Worm (Caenorhabditis elegans): Measurements from ENCODE around the gene lab-2.

lab-2 gene

DNA sequence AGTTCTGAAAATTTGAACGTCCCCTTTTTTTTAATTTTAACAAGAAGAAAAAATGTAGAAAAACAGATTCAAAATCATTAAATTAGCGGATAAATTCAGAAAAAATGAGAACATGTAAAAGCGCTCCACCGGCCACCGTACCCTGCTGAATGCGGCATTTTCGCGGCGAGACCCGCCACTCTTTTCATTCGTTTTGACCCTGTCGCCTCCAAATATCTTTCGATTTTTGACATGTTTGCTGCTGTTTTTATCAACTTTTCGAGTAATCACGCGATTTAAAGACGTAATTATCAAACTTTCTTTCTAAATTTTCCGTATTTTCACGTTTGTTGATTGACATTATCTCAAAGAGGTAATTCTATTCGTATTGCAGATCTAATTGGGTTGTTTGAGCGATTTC, 6.8 kb upstream of the lab-2 start, which contains the start of gene gsp-2 (continued):
- TF ChIP-seq mep-1 (tag; optimal IDR thresholded peaks at IDR 0.05) (peak; percentile 65), pqm-1 (tag; optimal IDR thresholded peaks at IDR 0.05) (no peak), ces-1 (GFP tag; optimal IDR thresholded peaks at IDR 0.05) (no peak), efl-1 (optimal IDR thresholded peaks at IDR 0.05) (peak; percentile 77 to 78), efl-1 (GFP tag; optimal IDR thresholded peaks at IDR 0.05 in 1 of 2) (peak; percentile 66 to 96), ceh-88 (GFP tag; IDR thresholded peaks at IDR 0.05) (no peak; the same call in 1 of the 2 replicates), nhr-11 (tag; optimal IDR thresholded peaks at IDR 0.05) (no peak), lin-14 (GFP tag; optimal IDR thresholded peaks at IDR 0.05) (peak; percentile 85), mef-2 (tag; optimal IDR thresholded peaks at IDR 0.05) (no peak), irx-1 (tag; optimal IDR thresholded peaks at IDR 0.05) (no peak), nhr-19 (GFP tag; conservative IDR thresholded peaks at IDR 0.05) (peak; percentile 81), F16B12.6 (tag; optimal IDR thresholded peaks at IDR 0.05) (no peak), vab-15 (tag; optimal IDR thresholded peaks at IDR 0.05) (peak; percentile 81), dsc-1 (tag; optimal IDR thresholded peaks at IDR 0.05) (peak; percentile 53), nhr-47 (tag; optimal IDR thresholded peaks at IDR 0.05) (peak; percentile 57), lin-15B (tag; optimal IDR thresholded peaks at IDR 0.05) (peak; percentile 92), dpl-1 (GFP tag; optimal IDR thresholded peaks at IDR 0.05) (peak; percentile 66 to 74 (median 70)), zag-1 (tag; optimal IDR thresholded peaks at IDR 0.05) (no peak), rnt-1 (tag; optimal IDR thresholded peaks at IDR 0.05) (peak; percentile 56), fkh-8 (tag; optimal IDR thresholded peaks at IDR 0.05) (peak; percentile 77), tlp-1 (tag; optimal IDR thresholded peaks at IDR 0.05) (no peak), ceh-8 (GFP tag; optimal IDR thresholded peaks at IDR 0.05) (no peak), ceh-82 (tag; optimal IDR thresholded peaks at IDR 0.05) (peak; percentile 52 to 67 (median 60)), nhr-71 (tag; optimal IDR thresholded peaks at IDR 0.05) (peak; percentile 78), zip-4 (GFP tag; optimal IDR thresholded peaks at IDR 0.05) (no peak), fkh-10 (GFP tag; optimal IDR thresholded peaks at IDR 0.05) (no peak), snpc-4 (tag; optimal IDR thresholded peaks at IDR 0.05) (no peak), mab-9 (GFP tag; IDR thresholded peaks at IDR 0.05) (peak; percentile 47; the same call in 1 of the 2 replicates), tbx-2 (tag; optimal IDR thresholded peaks at IDR 0.05) (peak; percentile 60), nhr-84 (tag; optimal IDR thresholded peaks at IDR 0.05) (no peak), aha-1 (tag; optimal IDR thresholded peaks at IDR 0.05) (no peak), lin-35 (GFP tag; optimal IDR thresholded peaks at IDR 0.05) (peak; percentile 83), Y116A8C.19 (tag; optimal IDR thresholded peaks at IDR 0.05; ENCODE audit: borderline replicate concordance) (no peak), hpl-2 (GFP tag; optimal IDR thresholded peaks at IDR 0.05) (peak; percentile 23)

DNA sequence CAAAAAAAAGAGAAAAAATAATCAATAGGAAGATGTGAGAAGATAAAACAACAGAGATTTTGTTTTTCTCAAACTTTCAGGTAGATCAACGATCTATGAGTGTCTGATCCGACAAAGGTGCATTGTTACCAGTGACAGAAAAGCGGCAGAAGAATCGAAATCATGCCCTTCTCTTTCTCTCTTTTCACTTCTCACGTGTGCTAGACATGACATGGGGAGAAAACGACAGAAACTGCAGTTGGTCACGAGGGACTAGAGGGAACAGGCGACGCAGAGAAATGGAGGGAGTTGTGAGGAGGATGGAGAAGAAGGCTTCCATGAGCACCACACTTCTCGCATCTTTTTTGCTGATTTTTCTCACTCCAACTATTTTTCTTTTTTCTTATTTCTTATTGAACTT, 5.8 kb upstream of the lab-2 start, which contains the start of gene F56C9.10:
Gene F56C9.10, minus strand, starts transcription at position 97 of the 400 bp plus-strand sequence.
- TF ChIP-seq swsn-7 (tag; optimal IDR thresholded peaks at IDR 0.05), result peak; percentile 85
- peak; percentile 91 for TF ChIP-seq C16A3.4 (tag; optimal IDR thresholded peaks at IDR 0.05)
- TF ChIP-seq ets-5 (GFP tag; IDR thresholded peaks at IDR 0.05), result no peak
- peak; percentile 59 for TF ChIP-seq lir-3 (tag; optimal IDR thresholded peaks at IDR 0.05; ENCODE audit: poor library complexity)
- no peak for TF ChIP-seq hpl-2 (GFP tag; optimal IDR thresholded peaks at IDR 0.05)
- peak; percentile 65 to 72 (median 69) for TF ChIP-seq dpl-1 (GFP tag; optimal IDR thresholded peaks at IDR 0.05)
- TF ChIP-seq xbp-1 (tag; optimal IDR thresholded peaks at IDR 0.05), result peak; percentile 75
- TF ChIP-seq unc-86 (tag; optimal IDR thresholded peaks at IDR 0.05), result peak; percentile 65
- TF ChIP-seq efl-1 (optimal IDR thresholded peaks at IDR 0.05), result peak; percentile 81 to 82
- TF ChIP-seq efl-1 (GFP tag; optimal IDR thresholded peaks at IDR 0.05 in 1 of 2), result peak; percentile 67 to 95
- peak; percentile 97 for TF ChIP-seq lin-14 (GFP tag; optimal IDR thresholded peaks at IDR 0.05)
- TF ChIP-seq ceh-82 (tag; optimal IDR thresholded peaks at IDR 0.05), result peak; percentile 66 to 88 (median 70)
- 0 out of 2 replicates have a peak, but pooled peaks have one; percentile 42 for TF ChIP-seq ceh-88 (GFP tag; IDR thresholded peaks at IDR 0.05)
- TF ChIP-seq ztf-11 (tag; optimal IDR thresholded peaks at IDR 0.05), result no peak
- TF ChIP-seq C04F5.9 (tag; optimal IDR thresholded peaks at IDR 0.05), result peak; percentile 42
- peak; percentile 74 for TF ChIP-seq mef-2 (tag; optimal IDR thresholded peaks at IDR 0.05)
- no peak for TF ChIP-seq ces-1 (GFP tag; optimal IDR thresholded peaks at IDR 0.05)
- TF ChIP-seq ztf-4 (tag; optimal IDR thresholded peaks at IDR 0.05), result peak; percentile 87
- no peak for TF ChIP-seq vab-15 (tag; optimal IDR thresholded peaks at IDR 0.05)
- peak; percentile 93 for TF ChIP-seq rnt-1 (tag; optimal IDR thresholded peaks at IDR 0.05)
- no peak for TF ChIP-seq nhr-28 (tag; optimal IDR thresholded peaks at IDR 0.05)
- TF ChIP-seq blmp-1 (tag; optimal IDR thresholded peaks at IDR 0.05), result peak; percentile 100
- TF ChIP-seq lin-39 (tag; optimal IDR thresholded peaks at IDR 0.05), result peak; percentile 78
- TF ChIP-seq isw-1 (GFP tag; IDR thresholded peaks at IDR 0.05), result peak; percentile 58
- TF ChIP-seq nhr-76 (tag; optimal IDR thresholded peaks at IDR 0.05), result no peak
- TF ChIP-seq fkh-8 (tag; optimal IDR thresholded peaks at IDR 0.05), result peak; percentile 90
- no peak for TF ChIP-seq nhr-237 (tag; optimal IDR thresholded peaks at IDR 0.05)
- TF ChIP-seq zag-1 (tag; optimal IDR thresholded peaks at IDR 0.05), result no peak
- TF ChIP-seq grh-1 (GFP tag; IDR thresholded peaks at IDR 0.05), result no peak
- no peak for TF ChIP-seq hlh-17 (GFP tag; optimal IDR thresholded peaks at IDR 0.05; ENCODE audit: borderline replicate concordance)
- TF ChIP-seq tbx-2 (tag; optimal IDR thresholded peaks at IDR 0.05), result peak; percentile 85
